Fruit fly (Drosophila melanogaster): ENCODE results near the gene CecB.

DNA sequence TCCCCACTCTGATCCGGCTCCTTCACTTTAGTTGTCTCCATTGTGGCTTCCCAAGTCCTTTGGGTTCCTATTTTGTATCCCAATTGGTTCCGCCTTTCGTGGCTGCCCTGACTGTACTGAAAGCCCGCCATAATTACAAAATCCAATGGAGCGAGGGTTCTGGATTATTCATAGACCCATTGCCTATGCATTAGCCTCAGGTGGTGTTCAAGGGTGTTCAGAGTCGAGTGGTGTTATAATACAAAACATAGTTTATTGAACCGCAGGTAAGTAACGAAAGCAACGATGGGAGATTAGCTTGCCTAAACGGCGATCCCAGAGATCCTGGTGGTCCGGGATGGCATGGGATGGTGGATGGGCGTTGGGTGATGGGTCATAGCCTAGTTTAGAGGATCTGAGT lies 17.5 kb downstream of the CecB start, which contains the start of gene CG15531:
- TF ChIP-seq CTCF (optimal IDR thresholded peaks at IDR 0.05), result no peak
- no peak for TF ChIP-seq CG8478 (optimal IDR thresholded peaks at IDR 0.05)
